Worm (Caenorhabditis elegans): ENCODE results near the gene spdl-1.

spdl-1 gene

ce11 chrII:7794222-7794621 is 12.9 kb downstream of the spdl-1 start, which contains the start of gene glr-4:
Gene glr-4 (minus strand): TSS chrII:7794322.
- no peak for TF ChIP-seq nhr-77 (tag; optimal IDR thresholded peaks at IDR 0.05)

- TF ChIP-seq nhr-12 (tag; optimal IDR thresholded peaks at IDR 0.05) (no peak), nhr-129 (tag; optimal IDR thresholded peaks at IDR 0.05) (no peak), mab-5 (tag; optimal IDR thresholded peaks at IDR 0.05) (no peak), dmd-4 (tag; optimal IDR thresholded peaks at IDR 0.05) (no peak)
Measured at ce11 chrII:7795299-7795698, 13.9 kb downstream of the spdl-1 start.

DNA sequence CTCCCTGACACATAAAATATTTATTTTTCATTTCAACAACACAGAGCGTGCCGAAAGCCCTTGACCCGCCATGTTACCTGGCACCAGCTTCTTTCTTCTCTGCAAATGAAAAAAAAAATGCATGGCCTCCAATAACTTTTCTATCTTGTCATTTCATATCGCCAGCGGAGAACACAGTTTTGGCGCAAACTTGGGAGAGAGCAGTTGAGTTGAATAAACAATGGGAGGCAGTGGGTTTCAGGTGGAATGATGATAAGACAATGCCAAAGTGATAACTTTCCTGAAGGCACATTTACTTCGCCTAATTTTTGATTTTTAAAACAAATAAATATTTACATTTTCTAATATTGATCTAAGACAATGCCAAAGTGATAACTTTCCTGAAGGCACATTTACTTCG is 19.9 kb downstream of the spdl-1 start:
- TF ChIP-seq snpc-4 (tag; optimal IDR thresholded peaks at IDR 0.05), result no peak
- TF ChIP-seq fos-1 (tag; optimal IDR thresholded peaks at IDR 0.05), result peak; percentile 17
- TF ChIP-seq F13H6.1 (tag; optimal IDR thresholded peaks at IDR 0.05), result no peak
- no peak for TF ChIP-seq nhr-21 (tag; optimal IDR thresholded peaks at IDR 0.05)
- TF ChIP-seq zag-1 (tag; optimal IDR thresholded peaks at IDR 0.05), result no peak
- no peak for TF ChIP-seq alr-1 (tag; optimal IDR thresholded peaks at IDR 0.05)
- TF ChIP-seq dmd-4 (tag; optimal IDR thresholded peaks at IDR 0.05), result no peak

- TF ChIP-seq nhr-10 (tag; optimal IDR thresholded peaks at IDR 0.05), result no peak
- no peak for TF ChIP-seq dmd-4 (tag; optimal IDR thresholded peaks at IDR 0.05)
- no peak for TF ChIP-seq alr-1 (tag; optimal IDR thresholded peaks at IDR 0.05)
- TF ChIP-seq mbf-1 (tag; optimal IDR thresholded peaks at IDR 0.05), result no peak
- no peak for TF ChIP-seq F13H6.1 (tag; optimal IDR thresholded peaks at IDR 0.05)
- no peak for TF ChIP-seq nhr-129 (tag; optimal IDR thresholded peaks at IDR 0.05)
- no peak for TF ChIP-seq gmeb-1 (tag; optimal IDR thresholded peaks at IDR 0.05)
- TF ChIP-seq elt-3 (tag; optimal IDR thresholded peaks at IDR 0.05), result no peak
- TF ChIP-seq nhr-11 (tag; optimal IDR thresholded peaks at IDR 0.05), result no peak
- no peak for TF ChIP-seq peb-1 (tag; optimal IDR thresholded peaks at IDR 0.05)
- no peak for TF ChIP-seq zag-1 (tag; optimal IDR thresholded peaks at IDR 0.05)
- no peak for TF ChIP-seq blmp-1 (tag; optimal IDR thresholded peaks at IDR 0.05; ENCODE audit: insufficient read depth)
- TF ChIP-seq nhr-21 (tag; optimal IDR thresholded peaks at IDR 0.05), result no peak
- TF ChIP-seq nhr-25 (tag; optimal IDR thresholded peaks at IDR 0.05), result peak; percentile 16
- no peak for TF ChIP-seq mab-5 (tag; optimal IDR thresholded peaks at IDR 0.05)
- TF ChIP-seq elt-1 (tag; optimal IDR thresholded peaks at IDR 0.05), result peak; percentile 82
- TF ChIP-seq lin-13 (GFP tag; optimal IDR thresholded peaks at IDR 0.05), result no peak
- TF ChIP-seq ztf-11 (tag; optimal IDR thresholded peaks at IDR 0.05), result no peak
- no peak for TF ChIP-seq unc-62 (GFP tag; optimal IDR thresholded peaks at IDR 0.05)
- no peak for TF ChIP-seq lin-11 (tag; optimal IDR thresholded peaks at IDR 0.05)
- TF ChIP-seq C34F6.9 (tag; optimal IDR thresholded peaks at IDR 0.05), result no peak
- peak; percentile 3 for TF ChIP-seq egl-27 (tag; optimal IDR thresholded peaks at IDR 0.05)
- no peak for TF ChIP-seq unc-55 (GFP tag; optimal IDR thresholded peaks at IDR 0.05)
- peak; percentile 51 for TF ChIP-seq sma-9 (GFP tag; optimal IDR thresholded peaks at IDR 0.05)
- no peak for TF ChIP-seq sma-9 (tag; optimal IDR thresholded peaks at IDR 0.05)
- TF ChIP-seq ztf-4 (tag; optimal IDR thresholded peaks at IDR 0.05), result no peak
- TF ChIP-seq ztf-1 (GFP tag; conservative IDR thresholded peaks at IDR 0.05), result no peak
- no peak for TF ChIP-seq ceh-82 (tag; optimal IDR thresholded peaks at IDR 0.05)
- no peak for TF ChIP-seq crh-2 (tag; optimal IDR thresholded peaks at IDR 0.05)
- TF ChIP-seq fos-1 (tag; optimal IDR thresholded peaks at IDR 0.05), result no peak
- no peak for TF ChIP-seq nhr-6 (tag; optimal IDR thresholded peaks at IDR 0.05)
- no peak for TF ChIP-seq skn-1 (tag; optimal IDR thresholded peaks at IDR 0.05)
- no peak for TF ChIP-seq Y55F3AM.14 (GFP tag; optimal IDR thresholded peaks at IDR 0.05)
- no peak for TF ChIP-seq R02D3.7 (tag; optimal IDR thresholded peaks at IDR 0.05)
- no peak for TF ChIP-seq aly-2 (tag; optimal IDR thresholded peaks at IDR 0.05)
- no peak for TF ChIP-seq nhr-23 (tag; optimal IDR thresholded peaks at IDR 0.05)
- no peak for TF ChIP-seq ama-1 (optimal IDR thresholded peaks at IDR 0.05)
- TF ChIP-seq nhr-237 (tag; optimal IDR thresholded peaks at IDR 0.05), result no peak
- no peak for TF ChIP-seq ZK546.5 (tag; optimal IDR thresholded peaks at IDR 0.05)
- TF ChIP-seq ceh-16 (tag; optimal IDR thresholded peaks at IDR 0.05), result peak; percentile 98
Measured at ce11 chrII:7801899-7802298, 20.5 kb downstream of the spdl-1 start.
